Worm (Caenorhabditis elegans) whole organism, young adult: ENCODE results near the gene nspe-4.

Experiments
- Y53F4B.3 ChIP-seq: fragments of 200-800 bp; sonication (Bioruptor generic); IDR thresholded peaks from 2 replicates; pipeline ENCODE4 v1.3.6; 2022; ENCODE audit warnings: missing genetic modification reagents, missing genetic modification characterization, missing compliant biosample characterization
- ceh-100 ChIP-seq: fragments of 200-800 bp; sonication (Bioruptor generic); IDR thresholded peaks from 2 replicates; pipeline ENCODE4 v1.3.6; 2022; ENCODE audit warnings: missing genetic modification reagents, missing genetic modification characterization, missing compliant biosample characterization
- dpff-1 ChIP-seq: sonication (generic microtip); optimal IDR thresholded peaks from 2 replicates; lab custom pipeline; 2017; ENCODE audit warnings: mild to moderate bottlenecking, missing genetic modification characterization, missing compliant biosample characterization
- egl-44 ChIP-seq: fragments of 200-800 bp; sonication (Bioruptor generic); IDR thresholded peaks from 2 replicates; pipeline ENCODE4 v1.3.6; 2022; ENCODE audit warnings: missing genetic modification reagents, missing genetic modification characterization, missing compliant biosample characterization
- egrh-3 ChIP-seq: fragments of 200-800 bp; sonication (Bioruptor generic); IDR thresholded peaks from 2 replicates; pipeline ENCODE4 v1.3.6; 2022; ENCODE audit warnings: missing genetic modification reagents, missing genetic modification characterization, missing compliant biosample characterization
- hmg-20 ChIP-seq: fragments of 200-800 bp; sonication (Bioruptor generic); IDR thresholded peaks from 2 replicates; pipeline ENCODE4 v1.3.6; 2022; ENCODE audit warnings: missing genetic modification reagents, missing genetic modification characterization, missing compliant biosample characterization
- lin-40 ChIP-seq: sonication (generic microtip); optimal IDR thresholded peaks from 2 replicates; lab custom pipeline; 2016; ENCODE audit warnings: missing genetic modification characterization, mild to moderate bottlenecking, missing compliant biosample characterization, missing genotype, missing genetic modification reagents
- nfya-1 ChIP-seq: sonication (generic microtip); optimal IDR thresholded peaks from 2 replicates; lab custom pipeline; 2017; ENCODE audit warnings: antibody characterized with exemption, missing compliant biosample characterization, missing genetic modification characterization, borderline replicate concordance; ENCODE audit not compliant: insufficient read depth
- nfyb-1 ChIP-seq: fragments of 200-800 bp; sonication (Bioruptor generic); IDR thresholded peaks from 2 replicates; pipeline ENCODE4 v1.3.6; 2022; ENCODE audit warnings: missing genetic modification reagents, missing genetic modification characterization, missing compliant biosample characterization
- nhr-90 ChIP-seq: sonication (generic microtip); optimal IDR thresholded peaks from 2 replicates; lab custom pipeline; 2016; ENCODE audit warnings: missing genotype, mild to moderate bottlenecking, missing genetic modification characterization, missing compliant biosample characterization
- sdz-38 ChIP-seq: sonication (generic microtip); optimal IDR thresholded peaks from 2 replicates; lab custom pipeline; 2016; ENCODE audit warnings: missing genotype, missing genetic modification characterization, missing compliant biosample characterization
- snpc-1.3 ChIP-seq: sonication (generic microtip); optimal IDR thresholded peaks from 2 replicates; lab custom pipeline; 2017; ENCODE audit warnings: missing genetic modification characterization, mild to moderate bottlenecking, missing compliant biosample characterization, antibody characterized with exemption, moderate library complexity, missing genotype, missing genetic modification reagents; ENCODE audit not compliant: insufficient read depth
- unc-62 ChIP-seq: fragments of 150-350 bp; optimal IDR thresholded peaks from 2 replicates; lab custom pipeline; 2014; ENCODE audit warnings: missing biosample characterization, missing genetic modification reagents, missing genetic modification characterization

DNA sequence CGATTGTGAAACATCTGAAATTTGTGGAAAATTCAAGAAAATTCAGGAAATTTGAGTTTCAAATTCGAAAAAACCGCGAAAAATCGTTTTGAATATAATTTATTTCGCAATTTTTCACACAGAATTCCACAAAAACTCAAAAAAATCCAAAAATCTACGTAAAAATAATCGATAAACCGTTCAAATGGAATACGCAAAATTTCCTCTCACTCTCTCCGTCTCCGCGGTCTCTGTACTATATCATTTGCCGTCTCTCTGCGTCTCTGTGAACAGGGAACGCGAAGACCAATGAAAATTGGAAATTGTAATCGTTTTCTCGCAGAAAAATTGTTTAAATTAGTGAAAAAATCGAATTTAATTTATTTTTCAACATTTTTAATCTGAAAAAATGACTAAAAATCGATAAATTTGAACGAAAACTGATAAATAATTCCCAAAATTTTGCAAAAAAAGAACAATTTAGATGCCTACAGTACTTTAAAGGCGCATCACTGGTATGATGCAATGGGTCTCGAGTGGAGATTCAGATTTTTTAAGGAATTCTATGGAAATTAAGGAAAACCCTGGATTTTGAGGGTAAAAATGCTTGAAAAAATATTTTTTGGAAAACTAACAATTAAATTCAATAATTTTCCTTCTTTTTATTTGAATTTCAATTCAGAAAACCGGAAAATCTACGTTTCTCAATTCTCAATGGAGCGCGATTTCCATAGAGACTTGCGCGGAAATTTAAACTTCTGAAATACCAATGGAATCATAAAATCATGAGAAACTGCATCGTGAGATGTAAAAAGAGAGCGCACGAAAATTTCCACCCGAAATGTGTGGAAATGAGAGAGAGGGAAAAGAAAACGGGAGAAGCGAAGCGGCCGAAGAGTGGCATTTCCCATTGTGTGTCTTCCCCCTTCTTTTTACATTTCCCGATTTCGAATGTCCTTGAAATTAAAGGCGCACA, 8.4 kb upstream of the nspe-4 start, which contains the start of the genes ceh-100 and lips-15:
- TF ChIP-seq egl-44 (GFP tag; lab: Robert Waterston, UW) = no peak
- TF ChIP-seq hmg-20 (GFP tag; lab: Robert Waterston, UW) = no peak
- TF ChIP-seq unc-62 (GFP tag; lab: Kevin White, UChicago) = no peak
- TF ChIP-seq Y53F4B.3 (GFP tag; lab: Robert Waterston, UW) = no peak
- TF ChIP-seq dpff-1 (tag; lab: Kevin White, UChicago) = no peak
- TF ChIP-seq ceh-100 (GFP tag; lab: Robert Waterston, UW) = peak; percentile 37; the same call in 1 of the 2 replicates
- TF ChIP-seq nfyb-1 (GFP tag; lab: Robert Waterston, UW) = no peak
- TF ChIP-seq snpc-1.3 = no peak
- no peak for TF ChIP-seq sdz-38
- TF ChIP-seq egrh-3 = no peak
- TF ChIP-seq lin-40 (tag; lab: Kevin White, UChicago) = no peak
- no peak for TF ChIP-seq nhr-90
- TF ChIP-seq nfya-1 = no peak
